Fruit fly (Drosophila melanogaster): ENCODE data around the gene Pgant5.

Pgant5 gene

dm6 chr2L:5092992-5093695, at the start of gene Pgant5:
Gene Pgant5, minus strand, starts transcription at chr2L:5093592.
- TF ChIP-seq ap (GFP tag; IDR thresholded peaks at IDR 0.05) (no peak), scrt (GFP tag; optimal IDR thresholded peaks at IDR 0.05) (peak; percentile 49), CG34376 (GFP tag; optimal IDR thresholded peaks at IDR 0.05) (peak; percentile 72), Eip74EF (GFP tag; optimal IDR thresholded peaks at IDR 0.05) (peak in 1 of 2 experiments; percentile 72), Pdp1 (GFP tag; optimal IDR thresholded peaks at IDR 0.05) (peak in 1 of 2 experiments; percentile 29), luna (GFP tag; optimal IDR thresholded peaks at IDR 0.05) (no peak), CG30020 (tag; optimal IDR thresholded peaks at IDR 0.05) (no peak), HLHmδ (GFP tag; optimal IDR thresholded peaks at IDR 0.05) (no peak), Fer3 (tag; optimal IDR thresholded peaks at IDR 0.05) (no peak), ase (GFP tag; IDR thresholded peaks at IDR 0.05) (no peak), p53 (GFP tag; optimal IDR thresholded peaks at IDR 0.05) (no peak), CHES-1-like (GFP tag; optimal IDR thresholded peaks at IDR 0.05) (no peak), CG32532 (GFP tag; IDR thresholded peaks at IDR 0.05) (no peak), tna (GFP tag; IDR thresholded peaks at IDR 0.05; ENCODE audit: partially characterized antibody) (peak; percentile 39; the same call in 1 of the 2 replicates), Ravus (GFP tag; IDR thresholded peaks at IDR 0.05) (no peak), Deaf1 (tag; optimal IDR thresholded peaks at IDR 0.05) (peak; percentile 32), Mad (GFP tag; optimal IDR thresholded peaks at IDR 0.05) (no peak), nau (GFP tag; optimal IDR thresholded peaks at IDR 0.05) (peak; percentile 38), fd64A (GFP tag; optimal IDR thresholded peaks at IDR 0.05) (no peak), CG6765 (GFP tag; optimal IDR thresholded peaks at IDR 0.05) (peak; percentile 42), so (GFP tag; IDR thresholded peaks at IDR 0.05) (no peak), Max (GFP tag; optimal IDR thresholded peaks at IDR 0.05) (no peak), CG11560 (tag; IDR thresholded peaks at IDR 0.05) (no peak), sc (optimal IDR thresholded peaks at IDR 0.05) (no peak), sc (GFP tag; optimal IDR thresholded peaks at IDR 0.05) (no peak), bigmax (GFP tag; optimal IDR thresholded peaks at IDR 0.05) (no peak), MBD-R2 (GFP tag; IDR thresholded peaks at IDR 0.05) (peak; percentile 24; the same call in 1 of the 2 replicates), maf-S (GFP tag; optimal IDR thresholded peaks at IDR 0.05) (no peak), CG2875 (GFP tag; optimal IDR thresholded peaks at IDR 0.05) (no peak), CG4424 (GFP tag; optimal IDR thresholded peaks at IDR 0.05) (peak; percentile 23), Ada2b (GFP tag; IDR thresholded peaks at IDR 0.05) (no peak), lola (GFP tag; optimal IDR thresholded peaks at IDR 0.05) (peak in 1 of 3 experiments; percentile 21), bbx (GFP tag; IDR thresholded peaks at IDR 0.05; ENCODE audit: partially characterized antibody) (peak; percentile 46; the same call in 1 of the 2 replicates), Hmr (GFP tag; optimal IDR thresholded peaks at IDR 0.05) (peak; percentile 40), HmgZ (tag; optimal IDR thresholded peaks at IDR 0.05) (peak; percentile 10), CG2199 (GFP tag; IDR thresholded peaks at IDR 0.05) (no peak), CG12104 (GFP tag; optimal IDR thresholded peaks at IDR 0.05) (no peak), row (GFP tag; IDR thresholded peaks at IDR 0.05) (peak; percentile 36; the same call in 2 of the 3 replicates), zf30C (GFP tag; optimal IDR thresholded peaks at IDR 0.05) (no peak), dpn (GFP tag; optimal IDR thresholded peaks at IDR 0.05) (peak in 1 of 2 experiments; percentile 9), nom (GFP tag; optimal IDR thresholded peaks at IDR 0.05) (peak; percentile 65), Elba2 (GFP tag; optimal IDR thresholded peaks at IDR 0.05) (peak; percentile 64), CG1233 (GFP tag; optimal IDR thresholded peaks at IDR 0.05) (peak; percentile 18), C15 (GFP tag; IDR thresholded peaks at IDR 0.05) (no peak), crol (GFP tag; IDR thresholded peaks at IDR 0.05) (peak; percentile 56), mirr (GFP tag; optimal IDR thresholded peaks at IDR 0.05) (no peak), tio (GFP tag; optimal IDR thresholded peaks at IDR 0.05) (no peak), E2f2 (GFP tag; IDR thresholded peaks at IDR 0.05) (no peak), wek (GFP tag; optimal IDR thresholded peaks at IDR 0.05) (peak; percentile 25)
